Fruit fly (Drosophila melanogaster) whole organism, adult: ENCODE data around the gene CG42393.
A peak's percentile ranks its signal among the peaks of the same experiment; 100 is the strongest.

Experiments
- CG11617 ChIP-seq: fragments of 200-800 bp; sonication (Bioruptor generic); optimal IDR thresholded peaks from 2 replicates; lab custom pipeline; 2017; ENCODE audit warnings: mild to moderate bottlenecking, missing biosample characterization, missing genetic modification reagents, missing genetic modification characterization
- CG12768 ChIP-seq: fragments of 200-800 bp; sonication (Bioruptor generic); optimal IDR thresholded peaks from 2 replicates; lab custom pipeline; 2017; ENCODE audit warnings: missing biosample characterization, missing genetic modification characterization, mild to moderate bottlenecking, moderate library complexity, missing genetic modification reagents
- CG14711 ChIP-seq: fragments of 200-800 bp; sonication (Bioruptor generic); optimal IDR thresholded peaks from 2 replicates; lab custom pipeline; 2018; ENCODE audit warnings: missing biosample characterization, mild to moderate bottlenecking, missing genetic modification characterization, moderate library complexity
- CG1620 ChIP-seq: fragments of 200-800 bp; sonication (Bioruptor generic); optimal IDR thresholded peaks from 2 replicates; lab custom pipeline; 2016; ENCODE audit warnings: missing biosample characterization, missing genetic modification characterization
- CG33017 ChIP-seq: fragments of 200-800 bp; sonication (Bioruptor generic); optimal IDR thresholded peaks from 2 replicates; lab custom pipeline; 2018; ENCODE audit warnings: missing biosample characterization, mild to moderate bottlenecking, missing genetic modification characterization, moderate library complexity
- CG5204 ChIP-seq: fragments of 200-800 bp; sonication (Bioruptor generic); optimal IDR thresholded peaks from 2 replicates; lab custom pipeline; 2016; ENCODE audit warnings: missing biosample characterization, missing genetic modification characterization
- CG7045 ChIP-seq: fragments of 200-800 bp; sonication (Bioruptor generic); optimal IDR thresholded peaks from 2 replicates; lab custom pipeline; 2017; ENCODE audit warnings: missing biosample characterization, mild to moderate bottlenecking, missing genetic modification characterization
- CG7101 ChIP-seq: fragments of 200-800 bp; sonication (Bioruptor generic); optimal IDR thresholded peaks from 2 replicates; lab custom pipeline; 2018; ENCODE audit warnings: missing biosample characterization, mild to moderate bottlenecking, missing genetic modification characterization, moderate library complexity
- Clk ChIP-seq: fragments of 200-800 bp; sonication (Bioruptor generic); optimal IDR thresholded peaks from 2 replicates; lab custom pipeline; 2017; ENCODE audit warnings: missing biosample characterization, missing genetic modification characterization
- Crg-1 ChIP-seq: fragments of 200-800 bp; sonication (Bioruptor generic); optimal IDR thresholded peaks from 2 replicates; lab custom pipeline; 2016; ENCODE audit warnings: missing biosample characterization, missing genetic modification characterization
- Hr96 ChIP-seq: fragments of 200-800 bp; sonication (Bioruptor generic); optimal IDR thresholded peaks from 2 replicates; lab custom pipeline; 2016; ENCODE audit warnings: missing biosample characterization, missing genetic modification characterization
- Mnt ChIP-seq: fragments of 200-800 bp; sonication (Bioruptor generic); optimal IDR thresholded peaks from 2 replicates; lab custom pipeline; 2016; ENCODE audit warnings: missing biosample characterization, mild to moderate bottlenecking, missing genetic modification characterization
- bab1 ChIP-seq: fragments of 200-800 bp; sonication (Bioruptor generic); optimal IDR thresholded peaks from 3 replicates; lab custom pipeline; 2019; ENCODE audit warnings: missing biosample characterization, mild to moderate bottlenecking, missing genetic modification characterization, moderate library complexity
- cic ChIP-seq: fragments of 200-800 bp; sonication (Bioruptor generic); optimal IDR thresholded peaks from 2 replicates; lab custom pipeline; 2017; ENCODE audit warnings: missing biosample characterization, mild to moderate bottlenecking, missing genetic modification characterization, moderate library complexity
- cnc ChIP-seq, 2 experiments: fragments of >200 bp; optimal IDR thresholded peaks; 2 replicates each; lab custom pipeline; 2017
- kay ChIP-seq: fragments of 200-800 bp; sonication (Bioruptor generic); peaks from one replicate; lab custom pipeline; 2016; ENCODE audit warnings: missing biosample characterization, missing genetic modification characterization, borderline replicate concordance
- ovo ChIP-seq: fragments of 200-800 bp; sonication (Bioruptor generic); optimal IDR thresholded peaks from 2 replicates; lab custom pipeline; 2016; ENCODE audit warnings: missing biosample characterization, missing genetic modification characterization
- pad ChIP-seq: fragments of 200-800 bp; sonication (Bioruptor generic); optimal IDR thresholded peaks from 3 replicates; lab custom pipeline; 2017; ENCODE audit warnings: missing biosample characterization, missing genetic modification characterization, mild to moderate bottlenecking, moderate library complexity, missing genetic modification reagents
- tj ChIP-seq: fragments of 200-800 bp; sonication (Bioruptor generic); optimal IDR thresholded peaks from 3 replicates; lab custom pipeline; 2017; ENCODE audit warnings: missing biosample characterization, mild to moderate bottlenecking, missing genetic modification characterization, moderate library complexity
- toe ChIP-seq: fragments of 200-800 bp; sonication (Bioruptor generic); optimal IDR thresholded peaks from 2 replicates; lab custom pipeline; 2016; ENCODE audit warnings: missing biosample characterization, missing genetic modification characterization

CG42393 gene

dm6 chr3L:18004544-18005054 is 37.9 kb upstream of the CG42393 start:
- TF ChIP-seq cic (GFP tag; lab: Kevin White, UChicago) (no peak), CG33017 (tag; lab: Kevin White, UChicago) (no peak), ovo (GFP tag; lab: Kevin White, UChicago) (no peak), Mnt (GFP tag; lab: Kevin White, UChicago) (no peak), Crg-1 (GFP tag; lab: Kevin White, UChicago) (no peak), CG11617 (GFP tag; lab: Kevin White, UChicago) (no peak), CG5204 (GFP tag; lab: Kevin White, UChicago) (no peak), bab1 (GFP tag; lab: Kevin White, UChicago) (no peak), CG7045 (GFP tag; lab: Kevin White, UChicago) (no peak), kay (GFP tag; lab: Kevin White, UChicago) (no peak), CG1620 (GFP tag; lab: Kevin White, UChicago) (no peak), CG12768 (GFP tag; lab: Kevin White, UChicago) (no peak), cnc (optimal IDR thresholded peaks at IDR 0.05; lab: Kevin White, UChicago) (no peak)

dm6 chr3L:18005055-18005874 is 37.3 kb upstream of the CG42393 start:
- TF ChIP-seq CG1620 (GFP tag; lab: Kevin White, UChicago) (no peak), kay (GFP tag; lab: Kevin White, UChicago) (no peak), CG12768 (GFP tag; lab: Kevin White, UChicago) (no peak), CG5204 (GFP tag; lab: Kevin White, UChicago) (peak; percentile 30), CG33017 (tag; lab: Kevin White, UChicago) (peak; percentile 25), Crg-1 (GFP tag; lab: Kevin White, UChicago) (no peak), ovo (GFP tag; lab: Kevin White, UChicago) (no peak), CG7101 (tag; lab: Kevin White, UChicago) (no peak), Mnt (GFP tag; lab: Kevin White, UChicago) (no peak), CG14711 (tag; lab: Kevin White, UChicago) (peak; percentile 24), pad (GFP tag; lab: Kevin White, UChicago) (peak; percentile 38), Hr96 (GFP tag; lab: Kevin White, UChicago) (no peak), toe (no peak), tj (GFP tag; lab: Kevin White, UChicago) (no peak), Clk (GFP tag; lab: Kevin White, UChicago) (no peak), cic (GFP tag; lab: Kevin White, UChicago) (no peak), cnc (optimal IDR thresholded peaks at IDR 0.05; lab: Kevin White, UChicago) (no peak), CG11617 (GFP tag; lab: Kevin White, UChicago) (peak; percentile 56), CG7045 (GFP tag; lab: Kevin White, UChicago) (no peak), bab1 (GFP tag; lab: Kevin White, UChicago) (no peak)

dm6 chr3L:18006347-18006746 is 36.2 kb upstream of the CG42393 start:
- TF ChIP-seq toe (no peak), CG11617 (GFP tag; lab: Kevin White, UChicago) (no peak), CG7045 (GFP tag; lab: Kevin White, UChicago) (no peak), CG7101 (tag; lab: Kevin White, UChicago) (no peak), Mnt (GFP tag; lab: Kevin White, UChicago) (no peak), Hr96 (GFP tag; lab: Kevin White, UChicago) (no peak), pad (GFP tag; lab: Kevin White, UChicago) (no peak), CG12768 (GFP tag; lab: Kevin White, UChicago) (no peak), CG14711 (tag; lab: Kevin White, UChicago) (no peak), CG33017 (tag; lab: Kevin White, UChicago) (no peak), tj (GFP tag; lab: Kevin White, UChicago) (no peak)

- TF ChIP-seq Clk (GFP tag; lab: Kevin White, UChicago), result no peak
- no peak for TF ChIP-seq Hr96 (GFP tag; lab: Kevin White, UChicago)
- TF ChIP-seq Crg-1 (GFP tag; lab: Kevin White, UChicago), result no peak
- no peak for TF ChIP-seq CG1620 (GFP tag; lab: Kevin White, UChicago)
- TF ChIP-seq tj (GFP tag; lab: Kevin White, UChicago), result no peak
- no peak for TF ChIP-seq CG11617 (GFP tag; lab: Kevin White, UChicago)
- TF ChIP-seq cnc (optimal IDR thresholded peaks at IDR 0.05; lab: Kevin White, UChicago), result no peak
- TF ChIP-seq CG14711 (tag; lab: Kevin White, UChicago), result no peak
- no peak for TF ChIP-seq kay (GFP tag; lab: Kevin White, UChicago)
- TF ChIP-seq CG33017 (tag; lab: Kevin White, UChicago), result no peak
- no peak for TF ChIP-seq toe
- TF ChIP-seq pad (GFP tag; lab: Kevin White, UChicago), result no peak
- TF ChIP-seq CG7101 (tag; lab: Kevin White, UChicago), result no peak
- TF ChIP-seq CG5204 (GFP tag; lab: Kevin White, UChicago), result no peak
- no peak for TF ChIP-seq Mnt (GFP tag; lab: Kevin White, UChicago)
- TF ChIP-seq bab1 (GFP tag; lab: Kevin White, UChicago), result no peak
- no peak for TF ChIP-seq CG12768 (GFP tag; lab: Kevin White, UChicago)
Measured at dm6 chr3L:18007413-18008164, 34.9 kb upstream of the CG42393 start.
